In the genomic region with DNA sequence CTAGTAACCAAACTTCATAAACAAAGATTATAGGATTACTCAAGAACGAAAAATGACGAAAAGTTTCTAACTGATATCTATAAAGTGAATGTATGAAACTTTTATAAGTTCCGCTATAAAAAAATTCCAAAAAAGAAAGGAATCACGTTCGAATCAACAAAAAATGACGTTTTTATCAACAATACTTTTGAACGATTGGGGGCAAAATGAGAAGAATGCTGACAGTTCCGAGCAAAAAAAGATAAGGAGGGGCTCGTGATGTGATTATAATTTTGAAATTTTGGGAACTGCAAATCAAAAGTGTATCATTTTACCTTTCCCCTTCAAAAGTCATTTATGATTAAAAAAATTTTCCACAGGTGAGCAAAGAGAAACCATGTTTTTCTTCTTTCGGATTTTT, we compare ENCODE assay signal across 4 worm cellular contexts.
A peak's percentile ranks its signal among the peaks of the same experiment; 100 is the strongest.
TF ChIP-seq lines count a peak whose summit lies in the region.

No protein-coding gene starts in this region.

TF ChIP-seq in whole organism, L2 larva, 48 proteins besides CTCF, POLR2A, EP300 and RAD21:
- TF ChIP-seq sma-3 (GFP tag; optimal IDR thresholded peaks at IDR 0.05; lab: Kevin White, UChicago) (no peak), skn-1 (tag; optimal IDR thresholded peaks at IDR 0.05; lab: Kevin White, UChicago) (no peak), fos-1 (tag; optimal IDR thresholded peaks at IDR 0.05; lab: Kevin White, UChicago) (peak; percentile 84), snpc-4 (tag; optimal IDR thresholded peaks at IDR 0.05; lab: Kevin White, UChicago) (no peak), lin-11 (tag; optimal IDR thresholded peaks at IDR 0.05; lab: Kevin White, UChicago) (no peak), crh-2 (tag; optimal IDR thresholded peaks at IDR 0.05; lab: Kevin White, UChicago) (no peak), ztf-4 (tag; optimal IDR thresholded peaks at IDR 0.05; lab: Kevin White, UChicago) (no peak), sma-9 (GFP tag; optimal IDR thresholded peaks at IDR 0.05; lab: Kevin White, UChicago) (peak; percentile 5), sma-9 (tag; optimal IDR thresholded peaks at IDR 0.05; lab: Kevin White, UChicago) (no peak), nhr-21 (tag; optimal IDR thresholded peaks at IDR 0.05; lab: Kevin White, UChicago) (no peak), nhr-6 (tag; optimal IDR thresholded peaks at IDR 0.05; lab: Kevin White, UChicago) (no peak), unc-55 (GFP tag; optimal IDR thresholded peaks at IDR 0.05; lab: Kevin White, UChicago) (peak; percentile 72), dmd-4 (tag; optimal IDR thresholded peaks at IDR 0.05; lab: Kevin White, UChicago) (no peak), ama-1 (optimal IDR thresholded peaks at IDR 0.05; lab: Kevin White, UChicago) (no peak), egl-27 (tag; optimal IDR thresholded peaks at IDR 0.05; lab: Kevin White, UChicago) (no peak), mdl-1 (tag; optimal IDR thresholded peaks at IDR 0.05; lab: Kevin White, UChicago) (no peak), lin-13 (GFP tag; optimal IDR thresholded peaks at IDR 0.05; lab: Kevin White, UChicago) (no peak), unc-62 (GFP tag; optimal IDR thresholded peaks at IDR 0.05; lab: Kevin White, UChicago) (no peak)

TF ChIP-seq in whole organism, L3 larva, 47 proteins besides CTCF, POLR2A, EP300 and RAD21:
- TF ChIP-seq ceh-82 (tag; optimal IDR thresholded peaks at IDR 0.05; lab: Kevin White, UChicago) (no peak), ceh-28 (tag; optimal IDR thresholded peaks at IDR 0.05; lab: Kevin White, UChicago) (no peak), nhr-43 (tag; optimal IDR thresholded peaks at IDR 0.05; lab: Kevin White, UChicago; ENCODE audit: poor library complexity, severe bottlenecking) (no peak), pha-4 (tag; optimal IDR thresholded peaks at IDR 0.05; lab: Kevin White, UChicago) (peak; percentile 52), nhr-25 (tag; optimal IDR thresholded peaks at IDR 0.05; lab: Kevin White, UChicago) (no peak), R02D3.7 (tag; optimal IDR thresholded peaks at IDR 0.05; lab: Kevin White, UChicago) (no peak), elt-1 (tag; optimal IDR thresholded peaks at IDR 0.05; lab: Kevin White, UChicago) (no peak), pqm-1 (tag; optimal IDR thresholded peaks at IDR 0.05; lab: Kevin White, UChicago) (peak; percentile 70), daf-12 (tag; optimal IDR thresholded peaks at IDR 0.05; lab: Kevin White, UChicago) (no peak), elt-2 (tag; optimal IDR thresholded peaks at IDR 0.05; lab: Kevin White, UChicago) (peak; percentile 93), fos-1 (tag; optimal IDR thresholded peaks at IDR 0.05; lab: Kevin White, UChicago) (no peak), nhr-12 (tag; optimal IDR thresholded peaks at IDR 0.05; lab: Kevin White, UChicago) (no peak), lsy-12 (tag; optimal IDR thresholded peaks at IDR 0.05; lab: Kevin White, UChicago) (no peak), fkh-2 (tag; optimal IDR thresholded peaks at IDR 0.05; lab: Kevin White, UChicago) (no peak), nhr-28 (tag; optimal IDR thresholded peaks at IDR 0.05; lab: Kevin White, UChicago) (no peak), skn-1 (tag; optimal IDR thresholded peaks at IDR 0.05; lab: Kevin White, UChicago) (no peak), jun-1 (tag; optimal IDR thresholded peaks at IDR 0.05; lab: Kevin White, UChicago) (peak; percentile 23)

TF ChIP-seq in whole organism, L4 larva, 104 proteins besides CTCF, POLR2A, EP300 and RAD21:
- TF ChIP-seq nhr-77 (tag; optimal IDR thresholded peaks at IDR 0.05; lab: Kevin White, UChicago), result peak; percentile 83
- TF ChIP-seq mdl-1 (tag; optimal IDR thresholded peaks at IDR 0.05; lab: Kevin White, UChicago), result peak in 1 of 2 experiments; percentile 40
- peak; percentile 87 for TF ChIP-seq dmd-6 (GFP tag; IDR thresholded peaks at IDR 0.05; lab: Robert Waterston, UW)
- peak; percentile 35; the same call in 1 of the 2 replicates for TF ChIP-seq php-3 (GFP tag; IDR thresholded peaks at IDR 0.05; lab: Robert Waterston, UW)
- no peak for TF ChIP-seq sdz-12 (GFP tag; optimal IDR thresholded peaks at IDR 0.05; lab: Kevin White, UChicago)
- peak in 1 of 2 experiments; percentile 47 for TF ChIP-seq hif-1 (tag; optimal IDR thresholded peaks at IDR 0.05; lab: Kevin White, UChicago)
- peak; percentile 7 for TF ChIP-seq T20F7.1 (GFP tag; optimal IDR thresholded peaks at IDR 0.05; lab: Kevin White, UChicago)
- TF ChIP-seq pha-4 (GFP tag; IDR thresholded peaks at IDR 0.05; lab: Robert Waterston, UW), result 0 out of 2 replicates have a peak, but pooled peaks have one; percentile 29
- no peak for TF ChIP-seq pha-4 (tag; optimal IDR thresholded peaks at IDR 0.05; lab: Kevin White, UChicago)
- TF ChIP-seq aha-1 (tag; lab: Kevin White, UChicago), result peak; percentile 26
- TF ChIP-seq skn-1 (tag; optimal IDR thresholded peaks at IDR 0.05; lab: Kevin White, UChicago), result no peak
- no peak for TF ChIP-seq rbr-2 (tag; optimal IDR thresholded peaks at IDR 0.05; lab: Kevin White, UChicago)
- TF ChIP-seq nhr-48 (tag; optimal IDR thresholded peaks at IDR 0.05; lab: Kevin White, UChicago), result peak; percentile 39
- TF ChIP-seq mep-1 (tag; optimal IDR thresholded peaks at IDR 0.05; lab: Kevin White, UChicago), result peak; percentile 43
- peak; percentile 57 for TF ChIP-seq nhr-28 (tag; optimal IDR thresholded peaks at IDR 0.05; lab: Kevin White, UChicago)
- peak; percentile 78 for TF ChIP-seq pqm-1 (tag; optimal IDR thresholded peaks at IDR 0.05; lab: Kevin White, UChicago)
- TF ChIP-seq egl-43 (GFP tag; IDR thresholded peaks at IDR 0.05; lab: Robert Waterston, UW), result no peak
- TF ChIP-seq hlh-30 (tag; optimal IDR thresholded peaks at IDR 0.05; lab: Kevin White, UChicago; ENCODE audit: insufficient read depth), result peak; percentile 29
- TF ChIP-seq dve-1 (tag; optimal IDR thresholded peaks at IDR 0.05; lab: Kevin White, UChicago; ENCODE audit: insufficient read depth), result peak; percentile 73
- no peak for TF ChIP-seq fkh-10 (GFP tag; optimal IDR thresholded peaks at IDR 0.05; lab: Kevin White, UChicago)
- no peak for TF ChIP-seq daf-16 (GFP tag; optimal IDR thresholded peaks at IDR 0.05; lab: Kevin White, UChicago)
- peak; percentile 70 for TF ChIP-seq daf-16 (tag; optimal IDR thresholded peaks at IDR 0.05; lab: Kevin White, UChicago)
- TF ChIP-seq hlh-11 (tag; optimal IDR thresholded peaks at IDR 0.05; lab: Kevin White, UChicago), result peak; percentile 74
TF ChIP-seq in whole organism, L4 larva: peak in this region for 16.

TF ChIP-seq in whole organism, young adult, 124 proteins besides CTCF, POLR2A, EP300 and RAD21:
- TF ChIP-seq snpc-3.4 (tag; optimal IDR thresholded peaks at IDR 0.05; lab: Kevin White, UChicago) (no peak), nhr-80 (tag; optimal IDR thresholded peaks at IDR 0.05; lab: Kevin White, UChicago) (peak; percentile 85), cebp-1 (GFP tag; IDR thresholded peaks at IDR 0.05; lab: Robert Waterston, UW) (peak; percentile 10; the same call in 1 of the 2 replicates), cebp-1 (tag; optimal IDR thresholded peaks at IDR 0.05; lab: Kevin White, UChicago) (no peak), unc-62 (GFP tag; optimal IDR thresholded peaks at IDR 0.05; lab: Kevin White, UChicago) (peak; percentile 74), atf-7 (tag; optimal IDR thresholded peaks at IDR 0.05; lab: Kevin White, UChicago) (peak; percentile 55)
TF ChIP-seq in whole organism, young adult: peak in this region for 4.
